Worm (Caenorhabditis elegans) whole organism, young adult: ENCODE results near the gene cha-1.

Experiments
- B0019.2 ChIP-seq: fragments of 200-800 bp; sonication (Bioruptor generic); conservative IDR thresholded peaks from 2 replicates; pipeline ENCODE4 v1.3.6; 2022; ENCODE audit warnings: missing genetic modification reagents, missing genetic modification characterization, missing compliant biosample characterization
- B0336.3 ChIP-seq: fragments of 200-800 bp; sonication (Bioruptor generic); IDR thresholded peaks from 2 replicates; pipeline ENCODE4 v1.3.6; 2022; ENCODE audit warnings: missing genetic modification characterization, missing compliant biosample characterization
- F57C9.4 ChIP-seq: sonication (generic microtip); optimal IDR thresholded peaks from 2 replicates; lab custom pipeline; 2017; ENCODE audit warnings: mild to moderate bottlenecking, missing genetic modification characterization, missing compliant biosample characterization
- T07F8.4 ChIP-seq: sonication (generic microtip); optimal IDR thresholded peaks from 2 replicates; lab custom pipeline; 2016; ENCODE audit warnings: mild to moderate bottlenecking, missing genetic modification characterization, moderate library complexity, missing compliant biosample characterization
- Y79H2A.3 ChIP-seq: fragments of 200-800 bp; sonication (Bioruptor generic); conservative IDR thresholded peaks from 2 replicates; pipeline ENCODE4 v1.3.6; 2022; ENCODE audit warnings: missing genetic modification reagents, missing genetic modification characterization, missing compliant biosample characterization
- Y95B8A.8 ChIP-seq: fragments of 200-800 bp; sonication (Bioruptor generic); IDR thresholded peaks from 2 replicates; pipeline ENCODE4 v1.3.6; 2022; ENCODE audit warnings: missing genetic modification reagents, missing genetic modification characterization, missing compliant biosample characterization
- ama-1 ChIP-seq, 3 experiments: fragments of 150-350 bp in 1 of 3; sonication (generic microtip) in 2 of 3; optimal IDR thresholded peaks; 2 replicates each; lab custom pipeline; 2014 to 2018; ENCODE audit warnings: missing biosample characterization in 2 of 3, missing genetic modification characterization in 2 of 3, missing genetic modification reagents in 2 of 3
- atf-7 ChIP-seq: sonication (generic microtip); optimal IDR thresholded peaks from 2 replicates; lab custom pipeline; 2017; ENCODE audit warnings: mild to moderate bottlenecking, missing genetic modification characterization, missing compliant biosample characterization
- ccch-3 ChIP-seq: fragments of 200-800 bp; sonication (Bioruptor generic); optimal IDR thresholded peaks from 2 replicates; lab custom pipeline; 2018; ENCODE audit warnings: mild to moderate bottlenecking, missing genetic modification characterization, missing compliant biosample characterization
- cebp-1 ChIP-seq, 2 experiments: fragments of 200-800 bp in 1 of 2; sonication (Bioruptor generic) in 1 of 2; sonication (generic microtip) in 1 of 2; IDR thresholded peaks in 1 of 2; optimal IDR thresholded peaks in 1 of 2; 2 replicates each; pipeline versions ENCODE4 v1.3.6 to Lab custom; 2017 to 2022; ENCODE audit warnings: missing compliant biosample characterization in 2 of 2, missing genetic modification characterization in 2 of 2, mild to moderate bottlenecking in 1 of 2, missing genetic modification reagents in 1 of 2, moderate library complexity in 1 of 2
- cebp-2 ChIP-seq: fragments of 200-800 bp; sonication (Bioruptor generic); IDR thresholded peaks from 2 replicates; pipeline ENCODE4 v1.3.6; 2022; ENCODE audit warnings: missing genetic modification characterization, missing compliant biosample characterization
- ceh-79 ChIP-seq: sonication (generic microtip); optimal IDR thresholded peaks from 2 replicates; lab custom pipeline; 2017; ENCODE audit warnings: mild to moderate bottlenecking, missing genetic modification characterization, missing compliant biosample characterization
- ceh-91 ChIP-seq: fragments of 200-800 bp; sonication (Bioruptor generic); IDR thresholded peaks from 2 replicates; pipeline ENCODE4 v1.3.6; 2022; ENCODE audit warnings: missing genetic modification reagents, missing genetic modification characterization, missing compliant biosample characterization
- dox-1 ChIP-seq: fragments of 200-800 bp; sonication (Bioruptor generic); IDR thresholded peaks from 2 replicates; pipeline ENCODE4 v1.3.6; 2022; ENCODE audit warnings: missing genetic modification reagents, missing genetic modification characterization, missing compliant biosample characterization
- egl-44 ChIP-seq: fragments of 200-800 bp; sonication (Bioruptor generic); IDR thresholded peaks from 2 replicates; pipeline ENCODE4 v1.3.6; 2022; ENCODE audit warnings: missing genetic modification reagents, missing genetic modification characterization, missing compliant biosample characterization
- egrh-3 ChIP-seq: fragments of 200-800 bp; sonication (Bioruptor generic); IDR thresholded peaks from 2 replicates; pipeline ENCODE4 v1.3.6; 2022; ENCODE audit warnings: missing genetic modification reagents, missing genetic modification characterization, missing compliant biosample characterization
- hmg-1.2 ChIP-seq: fragments of 200-800 bp; sonication (Bioruptor generic); IDR thresholded peaks from 2 replicates; pipeline ENCODE4 v1.3.6; 2022; ENCODE audit warnings: missing genetic modification reagents, missing genetic modification characterization, missing compliant biosample characterization
- hrde-1 ChIP-seq: sonication (generic microtip); optimal IDR thresholded peaks from 2 replicates; lab custom pipeline; 2016; ENCODE audit warnings: missing genetic modification characterization, mild to moderate bottlenecking, missing compliant biosample characterization, moderate library complexity, missing genotype, missing genetic modification reagents, borderline replicate concordance
- lag-1 ChIP-seq: fragments of 200-800 bp; sonication (Bioruptor generic); IDR thresholded peaks from 2 replicates; pipeline ENCODE4 v1.3.6; 2022; ENCODE audit warnings: missing genetic modification reagents, missing genetic modification characterization, missing compliant biosample characterization
- lin-35 ChIP-seq, 3 experiments: fragments of 150-350 bp in 2 of 3; sonication (generic microtip) in 1 of 3; optimal IDR thresholded peaks; 2 replicates each; lab custom pipeline; 2014 to 2018; ENCODE audit warnings: missing biosample characterization in 3 of 3, missing genetic modification characterization in 3 of 3, missing genetic modification reagents in 3 of 3
- lin-54 ChIP-seq: fragments of 200-800 bp; sonication (Bioruptor generic); optimal IDR thresholded peaks from 2 replicates; lab custom pipeline; 2018; ENCODE audit warnings: mild to moderate bottlenecking, missing genetic modification characterization, missing compliant biosample characterization
- lir-1 ChIP-seq: fragments of 200-800 bp; sonication (Bioruptor generic); conservative IDR thresholded peaks from 2 replicates; pipeline ENCODE4 v1.3.6; 2022; ENCODE audit warnings: missing genetic modification reagents, missing genetic modification characterization, missing compliant biosample characterization
- lsy-27 ChIP-seq: sonication (generic microtip); optimal IDR thresholded peaks from 2 replicates; lab custom pipeline; 2017; ENCODE audit warnings: missing genetic modification characterization, mild to moderate bottlenecking, missing compliant biosample characterization, antibody characterized with exemption, missing genotype, borderline replicate concordance; ENCODE audit not compliant: insufficient read depth
- madf-6 ChIP-seq: fragments of 200-800 bp; sonication (Bioruptor generic); IDR thresholded peaks from 2 replicates; pipeline ENCODE4 v1.3.6; 2022; ENCODE audit warnings: missing genetic modification reagents, missing genetic modification characterization, missing compliant biosample characterization
- mcd-1 ChIP-seq: fragments of 200-800 bp; sonication (Bioruptor generic); IDR thresholded peaks from 2 replicates; pipeline ENCODE4 v1.3.6; 2022; ENCODE audit warnings: missing genetic modification reagents, missing genetic modification characterization, missing compliant biosample characterization
- nfya-1 ChIP-seq: sonication (generic microtip); optimal IDR thresholded peaks from 2 replicates; lab custom pipeline; 2017; ENCODE audit warnings: antibody characterized with exemption, missing compliant biosample characterization, missing genetic modification characterization, borderline replicate concordance; ENCODE audit not compliant: insufficient read depth
- nfyb-1 ChIP-seq: fragments of 200-800 bp; sonication (Bioruptor generic); IDR thresholded peaks from 2 replicates; pipeline ENCODE4 v1.3.6; 2022; ENCODE audit warnings: missing genetic modification reagents, missing genetic modification characterization, missing compliant biosample characterization
- rcor-1 ChIP-seq: fragments of 200-800 bp; sonication (Bioruptor generic); IDR thresholded peaks from 2 replicates; pipeline ENCODE4 v1.3.6; 2022; ENCODE audit warnings: missing genetic modification reagents, missing genetic modification characterization, missing compliant biosample characterization
- sdz-38 ChIP-seq: sonication (generic microtip); optimal IDR thresholded peaks from 2 replicates; lab custom pipeline; 2016; ENCODE audit warnings: missing genotype, missing genetic modification characterization, missing compliant biosample characterization
- sptf-2 ChIP-seq: fragments of 200-800 bp; sonication (Bioruptor generic); optimal IDR thresholded peaks from 2 replicates; lab custom pipeline; 2018; ENCODE audit warnings: mild to moderate bottlenecking, missing genetic modification characterization, missing compliant biosample characterization
- tlf-1 ChIP-seq: fragments of 200-800 bp; sonication (Bioruptor generic); optimal IDR thresholded peaks from 2 replicates; lab custom pipeline; 2018; ENCODE audit warnings: mild to moderate bottlenecking, missing genetic modification characterization, missing compliant biosample characterization
- unc-130 ChIP-seq: sonication (generic microtip); optimal IDR thresholded peaks from 2 replicates; lab custom pipeline; 2016; ENCODE audit warnings: missing genetic modification reagents, missing genetic modification characterization, missing compliant biosample characterization
- xnd-1 ChIP-seq: sonication (generic microtip); optimal IDR thresholded peaks from 2 replicates; lab custom pipeline; 2016; ENCODE audit warnings: missing genotype, missing genetic modification reagents, missing genetic modification characterization, missing compliant biosample characterization
- zfh-2 ChIP-seq: fragments of 200-800 bp; sonication (Bioruptor generic); conservative IDR thresholded peaks from 2 replicates; pipeline ENCODE4 v1.3.6; 2022; ENCODE audit warnings: missing genetic modification reagents, missing genetic modification characterization, missing compliant biosample characterization
- ztf-25 ChIP-seq: fragments of 200-800 bp; sonication (Bioruptor generic); IDR thresholded peaks from 2 replicates; pipeline ENCODE4 v1.3.6; 2022; ENCODE audit warnings: missing genetic modification reagents, missing genetic modification characterization, missing compliant biosample characterization

The cha-1 gene

ce11 chrIV:3646338-3647154, 22.0 kb upstream of the cha-1 start:
- TF ChIP-seq B0336.3 (GFP tag; lab: Robert Waterston, UW) = no peak
- TF ChIP-seq zfh-2 = peak; percentile 70

- no peak for TF ChIP-seq ccch-3 (GFP tag; lab: Kevin White, UChicago)
- no peak for TF ChIP-seq ceh-91 (GFP tag; lab: Robert Waterston, UW)
- no peak for TF ChIP-seq T07F8.4 (tag; lab: Kevin White, UChicago)
- TF ChIP-seq B0019.2 = no peak
- TF ChIP-seq rcor-1 = no peak
- peak; percentile 59; the same call in 1 of the 2 replicates for TF ChIP-seq dox-1 (GFP tag; lab: Robert Waterston, UW)
- TF ChIP-seq xnd-1 (tag; lab: Kevin White, UChicago) = no peak
- peak; percentile 22; the same call in 1 of the 2 replicates for TF ChIP-seq mcd-1
- no peak for TF ChIP-seq ztf-25 (GFP tag; lab: Robert Waterston, UW)
- TF ChIP-seq zfh-2 = peak; percentile 89
- TF ChIP-seq egl-44 = 0 out of 2 replicates have a peak, but pooled peaks have one; percentile 15
- TF ChIP-seq atf-7 (tag; lab: Kevin White, UChicago) = no peak
- TF ChIP-seq lir-1 (GFP tag; lab: Robert Waterston, UW) = no peak
- 0 out of 2 replicates have a peak, but pooled peaks have one; percentile 24 for TF ChIP-seq cebp-2 (GFP tag; lab: Robert Waterston, UW)
- no peak for TF ChIP-seq unc-130
- TF ChIP-seq ceh-79 (tag; lab: Kevin White, UChicago) = no peak
- peak; percentile 48 for TF ChIP-seq sptf-2 (GFP tag; lab: Kevin White, UChicago)
- no peak for TF ChIP-seq nfya-1 (tag; lab: Kevin White, UChicago)
- TF ChIP-seq lag-1 (GFP tag; lab: Robert Waterston, UW) = no peak
- peak; percentile 24; the same call in 1 of the 2 replicates for TF ChIP-seq egrh-3 (GFP tag; lab: Robert Waterston, UW)
- TF ChIP-seq cebp-1 (GFP tag; IDR thresholded peaks at IDR 0.05; lab: Robert Waterston, UW) = no peak
- no peak for TF ChIP-seq cebp-1 (tag; optimal IDR thresholded peaks at IDR 0.05; lab: Kevin White, UChicago)
- no peak for TF ChIP-seq Y79H2A.3
- TF ChIP-seq tlf-1 = no peak
- no peak for TF ChIP-seq F57C9.4 (tag; lab: Kevin White, UChicago)
- no peak for TF ChIP-seq hrde-1 (tag; lab: Kevin White, UChicago)
- no peak for TF ChIP-seq sdz-38 (tag; lab: Kevin White, UChicago)
Measured at ce11 chrIV:3645487-3645886, 21.0 kb upstream of the cha-1 start.

ce11 chrIV:3644863-3645378, 20.4 kb upstream of the cha-1 start:
- TF ChIP-seq ama-1 (optimal IDR thresholded peaks at IDR 0.05; lab: Kevin White, UChicago) = peak; percentile 74
- no peak for TF ChIP-seq ama-1 (GFP tag; optimal IDR thresholded peaks at IDR 0.05; lab: Kevin White, UChicago)
- 0 out of 2 replicates have a peak, but pooled peaks have one; percentile 21 for TF ChIP-seq madf-6 (GFP tag; lab: Robert Waterston, UW)
- TF ChIP-seq B0336.3 (GFP tag; lab: Robert Waterston, UW) = 0 out of 2 replicates have a peak, but pooled peaks have one; percentile 13
- 0 out of 2 replicates have a peak, but pooled peaks have one; percentile 28 for TF ChIP-seq Y95B8A.8
- 0 out of 2 replicates have a peak, but pooled peaks have one; percentile 4 for TF ChIP-seq hmg-1.2 (GFP tag; lab: Robert Waterston, UW)
- peak; percentile 31; the same call in 1 of the 2 replicates for TF ChIP-seq nfyb-1 (GFP tag; lab: Robert Waterston, UW)
- peak in 1 of 3 experiments; percentile 38 for TF ChIP-seq lin-35 (GFP tag; optimal IDR thresholded peaks at IDR 0.05; lab: Kevin White, UChicago)
- TF ChIP-seq lin-54 = peak; percentile 16
- 0 out of 2 replicates have a peak, but pooled peaks have one; percentile 38 for TF ChIP-seq Y79H2A.3
- no peak for TF ChIP-seq xnd-1 (tag; lab: Kevin White, UChicago)
- TF ChIP-seq lsy-27 = no peak
